Worm (Caenorhabditis elegans) whole organism, L3 larva: ENCODE results near the gene C23H5.11.

Experiments used
- daf-12 ChIP-seq: fragments of 150-350 bp; optimal IDR thresholded peaks from 2 replicates; lab custom pipeline; 2014; ENCODE audit warnings: missing biosample characterization, missing genetic modification reagents, missing genetic modification characterization
- elt-2 ChIP-seq: sonication (generic microtip); optimal IDR thresholded peaks from 2 replicates; lab custom pipeline; 2016; ENCODE audit warnings: missing genetic modification reagents, mild to moderate bottlenecking, missing genetic modification characterization, missing compliant biosample characterization
- nhr-23 ChIP-seq: fragments of 150-350 bp; optimal IDR thresholded peaks from 2 replicates; lab custom pipeline; 2014; ENCODE audit warnings: missing biosample characterization, missing genetic modification reagents, missing genetic modification characterization
- nhr-237 ChIP-seq: fragments of 150-350 bp; optimal IDR thresholded peaks from 2 replicates; lab custom pipeline; 2014; ENCODE audit warnings: missing biosample characterization, missing genetic modification characterization
- pha-4 ChIP-seq: fragments of 150-350 bp; optimal IDR thresholded peaks from 2 replicates; lab custom pipeline; 2014; ENCODE audit warnings: missing biosample characterization, missing genetic modification reagents, missing genetic modification characterization
- skn-1 ChIP-seq: fragments of 150-350 bp; optimal IDR thresholded peaks from 2 replicates; lab custom pipeline; 2014; ENCODE audit warnings: missing biosample characterization, missing genetic modification characterization
- tbx-2 ChIP-seq: sonication (generic microtip); optimal IDR thresholded peaks from 2 replicates; lab custom pipeline; 2016; ENCODE audit warnings: mild to moderate bottlenecking, missing genetic modification characterization, missing compliant biosample characterization
- ztf-4 ChIP-seq: fragments of 150-350 bp; optimal IDR thresholded peaks from 2 replicates; lab custom pipeline; 2014; ENCODE audit warnings: missing biosample characterization, missing genetic modification characterization

- TF ChIP-seq skn-1 (tag; lab: Kevin White, UChicago) (no peak), pha-4 (tag; lab: Kevin White, UChicago) (no peak), elt-2 (no peak), nhr-237 (tag; lab: Kevin White, UChicago) (no peak), tbx-2 (tag; lab: Kevin White, UChicago) (no peak), nhr-23 (no peak), daf-12 (tag; lab: Kevin White, UChicago) (no peak), ztf-4 (no peak)
These were observed 33.8 kb downstream of the C23H5.11 start, which contains the start of gene arrd-26 for ce11 chrIV:2065895-2066294.
